Fruit fly (Drosophila melanogaster) S2 (cell line): Measurements from ENCODE around the gene Ski6.
"Not testable (repeated sequence)": the region's sequence is repeated elsewhere in the genome, so short reads cannot be mapped to it uniquely, and the experiment has no call there.

Experiments
- CG8478 ChIP-seq: fragments of >200 bp; optimal IDR thresholded peaks from 2 replicates; lab custom pipeline; 2018
- CTCF ChIP-seq, 2 experiments: fragments of >200 bp; optimal IDR thresholded peaks; 2 replicates each; lab custom pipeline; 2018

DNA sequence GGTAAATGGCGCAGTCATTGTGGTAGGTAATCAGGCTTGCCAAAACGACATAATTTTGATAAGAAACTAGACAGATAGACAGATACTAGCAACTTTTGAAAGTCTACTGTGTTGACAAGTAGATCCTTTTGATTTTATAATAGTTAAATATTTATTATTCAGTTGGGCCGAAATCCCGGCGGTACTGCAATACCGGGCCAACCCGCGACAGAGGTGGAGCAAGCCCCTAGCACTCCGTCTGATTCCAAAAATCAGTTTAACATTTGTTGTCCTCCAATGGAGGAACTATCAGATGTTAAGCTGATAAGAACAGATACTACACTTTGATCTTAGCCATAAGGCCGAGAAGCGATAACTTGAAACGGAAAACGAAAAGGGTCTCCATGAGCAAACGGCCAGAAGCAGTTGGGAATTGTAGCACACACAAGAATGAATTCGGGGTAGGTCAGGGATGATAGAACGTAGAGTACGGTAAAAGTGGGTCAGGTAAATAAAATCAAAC, 10.4 kb downstream of the Ski6 start, which contains the start of gene CG15482:
- TF ChIP-seq CG8478 (lab: Kevin White, UChicago); CTCF (optimal IDR thresholded peaks at IDR 0.05; lab: Kevin White, UChicago): not testable (repeated sequence)
